Fruit fly (Drosophila melanogaster) whole organism, embryonic: ENCODE results near the gene AstA-R1.

Source experiments
- Ada2b ChIP-seq: fragments of 200-800 bp; sonication (Bioruptor generic); IDR thresholded peaks from 2 replicates; pipeline ENCODE4 v1.3.6; 2022; ENCODE audit warnings: missing biosample characterization, missing genetic modification characterization
- CG10147 ChIP-seq: fragments of 200-800 bp; sonication (Bioruptor generic); optimal IDR thresholded peaks from 2 replicates; lab custom pipeline; 2019; ENCODE audit warnings: missing biosample characterization, mild to moderate bottlenecking, missing genetic modification characterization, moderate library complexity
- CG12155 ChIP-seq: fragments of 200-800 bp; sonication (Bioruptor generic); optimal IDR thresholded peaks from 3 replicates; lab custom pipeline; 2016; ENCODE audit warnings: missing biosample characterization, missing genetic modification characterization
- CG12744 ChIP-seq: fragments of 200-800 bp; sonication (Bioruptor generic); optimal IDR thresholded peaks from 2 replicates; lab custom pipeline; 2016; ENCODE audit warnings: missing biosample characterization, missing genetic modification characterization
- CG15601 ChIP-seq: fragments of 200-800 bp; sonication (Bioruptor generic); optimal IDR thresholded peaks from 3 replicates; lab custom pipeline; 2019; ENCODE audit warnings: missing biosample characterization, mild to moderate bottlenecking, missing genetic modification characterization, moderate library complexity
- CG18764 ChIP-seq: fragments of 200-800 bp; sonication (Bioruptor generic); optimal IDR thresholded peaks from 3 replicates; lab custom pipeline; 2016; ENCODE audit warnings: missing biosample characterization, missing genetic modification characterization
- CG2889 ChIP-seq: fragments of 200-800 bp; sonication (Bioruptor generic); IDR thresholded peaks from 3 replicates; pipeline ENCODE4 v1.3.6; 2022; ENCODE audit warnings: missing biosample characterization, missing genetic modification characterization
- CG32532 ChIP-seq: fragments of 200-800 bp; sonication (Bioruptor generic); IDR thresholded peaks from 2 replicates; pipeline ENCODE4 v1.3.6; 2022; ENCODE audit warnings: missing biosample characterization, missing genetic modification characterization
- CG7839 ChIP-seq: fragments of 200-800 bp; sonication (Bioruptor generic); optimal IDR thresholded peaks from 3 replicates; lab custom pipeline; 2018; ENCODE audit warnings: missing biosample characterization, mild to moderate bottlenecking, missing genetic modification characterization, moderate library complexity
- CG8290 ChIP-seq, 3 experiments: fragments of 200-800 bp; sonication (Bioruptor generic); optimal IDR thresholded peaks; 2 replicates each; lab custom pipeline; 2016 to 2019; ENCODE audit warnings: missing biosample characterization in 3 of 3, missing genetic modification characterization in 3 of 3, mild to moderate bottlenecking in 2 of 3, moderate library complexity in 1 of 3
- CG8924 ChIP-seq: fragments of 200-800 bp; optimal IDR thresholded peaks from 3 replicates; lab custom pipeline; 2019; ENCODE audit warnings: missing biosample characterization, mild to moderate bottlenecking, missing genetic modification characterization, moderate library complexity
- CG9727 ChIP-seq: fragments of 200-800 bp; sonication (Bioruptor generic); optimal IDR thresholded peaks from 3 replicates; lab custom pipeline; 2017; ENCODE audit warnings: missing biosample characterization, mild to moderate bottlenecking, missing genetic modification characterization
- CG9932 ChIP-seq: fragments of 200-800 bp; sonication (Bioruptor generic); IDR thresholded peaks from 2 replicates; pipeline ENCODE4 v1.3.6; 2022; ENCODE audit warnings: missing biosample characterization, missing genetic modification characterization
- CTCF ChIP-seq: fragments of 200-800 bp; sonication (Bioruptor generic); optimal IDR thresholded peaks from 2 replicates; lab custom pipeline; 2017; ENCODE audit warnings: missing biosample characterization, mild to moderate bottlenecking, missing genetic modification characterization, moderate library complexity
- D ChIP-seq, 2 experiments: fragments of 200-800 bp in 1 of 2; fragments of >200 bp in 1 of 2; sonication (Bioruptor generic) in 1 of 2; optimal IDR thresholded peaks; 2 replicates in 1 of 2; 3 replicates in 1 of 2; lab custom pipeline; 2017; ENCODE audit warnings: mild to moderate bottlenecking in 1 of 2, missing biosample characterization in 1 of 2, missing genetic modification characterization in 1 of 2, missing genetic modification reagents in 1 of 2
- D19A ChIP-seq: fragments of 200-800 bp; optimal IDR thresholded peaks from 3 replicates; lab custom pipeline; 2019; ENCODE audit warnings: missing biosample characterization, mild to moderate bottlenecking, missing genetic modification characterization, moderate library complexity
- Dp ChIP-seq: fragments of 200-800 bp; sonication (Bioruptor generic); optimal IDR thresholded peaks from 2 replicates; lab custom pipeline; 2018; ENCODE audit warnings: missing biosample characterization, mild to moderate bottlenecking, missing genetic modification characterization, moderate library complexity
- Drgx ChIP-seq: fragments of 200-800 bp; sonication (Bioruptor generic); IDR thresholded peaks from 2 replicates; pipeline ENCODE4 v1.3.6; 2022; ENCODE audit warnings: missing biosample characterization, missing genetic modification characterization
- HHEX ChIP-seq: fragments of 200-800 bp; sonication (Bioruptor generic); optimal IDR thresholded peaks from 3 replicates; lab custom pipeline; 2017; ENCODE audit warnings: missing biosample characterization, mild to moderate bottlenecking, missing genetic modification characterization, missing genetic modification reagents
- Kr ChIP-seq: fragments of 200-800 bp; sonication (Bioruptor generic); optimal IDR thresholded peaks from 2 replicates; lab custom pipeline; 2017; ENCODE audit warnings: missing biosample characterization, mild to moderate bottlenecking, missing genetic modification characterization
- MBD-R2 ChIP-seq: fragments of 200-800 bp; sonication (Bioruptor generic); IDR thresholded peaks from 2 replicates; pipeline ENCODE4 v1.3.6; 2022; ENCODE audit warnings: missing biosample characterization, missing genetic modification characterization
- MTF-1 ChIP-seq: fragments of 200-800 bp; sonication (Bioruptor generic); optimal IDR thresholded peaks from 2 replicates; lab custom pipeline; 2018; ENCODE audit warnings: missing biosample characterization, mild to moderate bottlenecking, missing genetic modification characterization, borderline replicate concordance
- Med ChIP-seq: fragments of 200-800 bp; sonication (Bioruptor generic); peaks from one replicate; lab custom pipeline; 2016; ENCODE audit warnings: missing biosample characterization, missing genetic modification characterization, mild to moderate bottlenecking, inconsistent platforms, moderate library complexity
- Mrtf ChIP-seq: fragments of 200-800 bp; sonication (Bioruptor generic); IDR thresholded peaks from 3 replicates; pipeline ENCODE4 v1.3.6; 2022; ENCODE audit warnings: missing biosample characterization, missing genetic modification characterization
- Oli ChIP-seq: fragments of 200-800 bp; sonication (Bioruptor generic); optimal IDR thresholded peaks from 2 replicates; lab custom pipeline; 2018; ENCODE audit warnings: missing biosample characterization, mild to moderate bottlenecking, missing genetic modification characterization, moderate library complexity
- Opbp ChIP-seq: fragments of 200-800 bp; sonication (Bioruptor generic); IDR thresholded peaks from 3 replicates; pipeline ENCODE4 v1.3.6; 2022; ENCODE audit warnings: missing biosample characterization, missing genetic modification characterization; ENCODE audit not compliant: partially characterized antibody
- Sry-δ ChIP-seq: fragments of 200-800 bp; sonication (Bioruptor generic); optimal IDR thresholded peaks from 2 replicates; lab custom pipeline; 2016; ENCODE audit warnings: missing biosample characterization, missing genetic modification characterization
- Trl ChIP-seq, 3 experiments: fragments of >200 bp in 2 of 3; fragments of 200-800 bp in 1 of 3; sonication (Bioruptor generic) in 1 of 3; optimal IDR thresholded peaks; 2 replicates in 1 of 3; 3 replicates in 2 of 3; lab custom pipeline; 2016 to 2017; ENCODE audit warnings: missing biosample characterization in 1 of 3, missing genetic modification characterization in 1 of 3
- Xrp1 ChIP-seq: fragments of 200-800 bp; sonication (Bioruptor generic); IDR thresholded peaks from 2 replicates; pipeline ENCODE4 v1.3.6; 2022; ENCODE audit warnings: missing biosample characterization, missing genetic modification characterization
- ac ChIP-seq: fragments of 200-800 bp; sonication (Bioruptor generic); optimal IDR thresholded peaks from 3 replicates; lab custom pipeline; 2017; ENCODE audit warnings: missing biosample characterization, mild to moderate bottlenecking, missing genetic modification characterization
- amos ChIP-seq: fragments of 200-800 bp; sonication (Bioruptor generic); IDR thresholded peaks from 2 replicates; pipeline ENCODE4 v1.3.6; 2022; ENCODE audit warnings: missing biosample characterization, missing genetic modification characterization; ENCODE audit not compliant: partially characterized antibody
- bcd ChIP-seq: fragments of 200-800 bp; sonication (Bioruptor generic); optimal IDR thresholded peaks from 2 replicates; lab custom pipeline; 2017; ENCODE audit warnings: missing biosample characterization, mild to moderate bottlenecking, missing genetic modification characterization
- bowl ChIP-seq: fragments of 200-800 bp; sonication (Bioruptor generic); IDR thresholded peaks from 2 replicates; pipeline ENCODE4 v1.3.6; 2022; ENCODE audit warnings: missing biosample characterization, missing genetic modification characterization
- croc ChIP-seq: fragments of 200-800 bp; sonication (Bioruptor generic); conservative IDR thresholded peaks from 3 replicates; pipeline ENCODE4 v1.3.6; 2022; ENCODE audit warnings: missing biosample characterization, missing genetic modification characterization
- eve ChIP-seq, 2 experiments: fragments of >200 bp; optimal IDR thresholded peaks; 2 replicates each; lab custom pipeline; 2017; ENCODE audit warnings: missing biosample characterization in 2 of 2, missing genetic modification characterization in 2 of 2
- hth ChIP-seq: fragments of >200 bp; optimal IDR thresholded peaks from 2 replicates; lab custom pipeline; 2017; ENCODE audit warnings: inconsistent platforms
- lov ChIP-seq, 2 experiments: fragments of 200-800 bp in 1 of 2; fragments of >200 bp in 1 of 2; sonication (Bioruptor generic) in 1 of 2; IDR thresholded peaks in 1 of 2; optimal IDR thresholded peaks in 1 of 2; 2 replicates in 1 of 2; 3 replicates in 1 of 2; pipeline versions ENCODE4 v1.3.6 to Lab custom; 2017 to 2022; ENCODE audit warnings: missing biosample characterization in 1 of 2, missing genetic modification characterization in 1 of 2
- mirr ChIP-seq: fragments of 200-800 bp; sonication (Bioruptor generic); optimal IDR thresholded peaks from 3 replicates; lab custom pipeline; 2018; ENCODE audit warnings: missing biosample characterization, mild to moderate bottlenecking, missing genetic modification characterization
- nerfin-2 ChIP-seq: fragments of 200-800 bp; sonication (Bioruptor generic); IDR thresholded peaks from 2 replicates; pipeline ENCODE4 v1.3.6; 2022; ENCODE audit warnings: missing biosample characterization, missing genetic modification characterization; ENCODE audit not compliant: partially characterized antibody
- nmo ChIP-seq: fragments of 200-800 bp; sonication (Bioruptor generic); optimal IDR thresholded peaks from 2 replicates; lab custom pipeline; 2018; ENCODE audit warnings: missing biosample characterization, mild to moderate bottlenecking, missing genetic modification characterization, moderate library complexity
- peb ChIP-seq: fragments of 200-800 bp; sonication (Bioruptor generic); IDR thresholded peaks from 2 replicates; pipeline ENCODE4 v1.3.6; 2022; ENCODE audit warnings: missing biosample characterization, missing genetic modification characterization
- rib ChIP-seq: fragments of 200-800 bp; sonication (Bioruptor generic); IDR thresholded peaks from 2 replicates; pipeline ENCODE4 v1.3.6; 2022; ENCODE audit warnings: missing biosample characterization, missing genetic modification characterization
- sim ChIP-seq: fragments of 200-800 bp; sonication (Bioruptor generic); IDR thresholded peaks from 2 replicates; pipeline ENCODE4 v1.3.6; 2022; ENCODE audit warnings: missing biosample characterization, missing genetic modification characterization
- ssp ChIP-seq: fragments of 200-800 bp; sonication (Bioruptor generic); IDR thresholded peaks from 2 replicates; pipeline ENCODE4 v1.3.6; 2022; ENCODE audit warnings: missing biosample characterization, missing genetic modification characterization
- stc ChIP-seq: fragments of 200-800 bp; sonication (Bioruptor generic); IDR thresholded peaks from 2 replicates; pipeline ENCODE4 v1.3.6; 2022; ENCODE audit warnings: missing biosample characterization, missing genetic modification characterization
- tap ChIP-seq: fragments of 200-800 bp; optimal IDR thresholded peaks from 3 replicates; lab custom pipeline; 2019; ENCODE audit warnings: missing biosample characterization, mild to moderate bottlenecking, missing genetic modification characterization, moderate library complexity
- tgo ChIP-seq: fragments of 200-800 bp; sonication (Bioruptor generic); IDR thresholded peaks from 3 replicates; pipeline ENCODE4 v1.3.6; 2022; ENCODE audit warnings: missing biosample characterization, missing genetic modification characterization
- ttk ChIP-seq: fragments of 200-800 bp; sonication (Bioruptor generic); IDR thresholded peaks from 2 replicates; pipeline ENCODE4 v2.1.2; 2022; ENCODE audit warnings: missing biosample characterization, missing genetic modification characterization

The AstA-R1 gene

dm6 chrX:3693989-3694769 lies 119.8 kb downstream of the AstA-R1 start (continued):
- no peak for TF ChIP-seq nerfin-2
- no peak for TF ChIP-seq CG32532 (GFP tag; lab: Robert Waterston, UW)
- TF ChIP-seq croc (GFP tag; lab: Robert Waterston, UW) = no peak; the same call in 1 of the 3 replicates
- TF ChIP-seq nmo (GFP tag; lab: Kevin White, UChicago) = peak; percentile 76
- no peak for TF ChIP-seq CG12744 (GFP tag; lab: Kevin White, UChicago)
- TF ChIP-seq Trl (optimal IDR thresholded peaks at IDR 0.05; lab: Kevin White, UChicago) = peak; percentile 14 to 50
- TF ChIP-seq Trl (GFP tag; optimal IDR thresholded peaks at IDR 0.05; lab: Kevin White, UChicago) = no peak
- no peak for TF ChIP-seq CG2889 (GFP tag; lab: Robert Waterston, UW)
- peak; percentile 74 for TF ChIP-seq Oli (tag; lab: Kevin White, UChicago)
- TF ChIP-seq Dp (GFP tag; lab: Kevin White, UChicago) = no peak
- no peak for TF ChIP-seq peb (GFP tag; lab: Robert Waterston, UW)
- no peak for TF ChIP-seq ssp (GFP tag; lab: Robert Waterston, UW)
- peak; percentile 50; the same call in 2 of the 3 replicates for TF ChIP-seq tgo (GFP tag; lab: Robert Waterston, UW)
- peak; percentile 4; the same call in 1 of the 2 replicates for TF ChIP-seq Ada2b (GFP tag; lab: Robert Waterston, UW)
- no peak for TF ChIP-seq Mrtf (GFP tag; lab: Robert Waterston, UW)
- TF ChIP-seq CTCF (GFP tag; lab: Kevin White, UChicago) = no peak
- TF ChIP-seq Med (GFP tag; lab: Kevin White, UChicago) = peak; percentile 77
- TF ChIP-seq ttk = no peak
- TF ChIP-seq eve (GFP tag; optimal IDR thresholded peaks at IDR 0.05; lab: Kevin White, UChicago) = peak in 1 of 2 experiments; percentile 92
- peak; percentile 80 for TF ChIP-seq CG9727 (GFP tag; lab: Kevin White, UChicago)
- no peak for TF ChIP-seq amos
- peak; percentile 62 for TF ChIP-seq HHEX (GFP tag; lab: Kevin White, UChicago)
- TF ChIP-seq CG10147 (GFP tag; lab: Kevin White, UChicago) = no peak
- no peak for TF ChIP-seq MBD-R2 (GFP tag; lab: Robert Waterston, UW)
- TF ChIP-seq stc (GFP tag; lab: Robert Waterston, UW) = peak; percentile 40; the same call in 1 of the 2 replicates
- TF ChIP-seq Kr (GFP tag; lab: Kevin White, UChicago) = no peak
- TF ChIP-seq tap (tag; lab: Kevin White, UChicago) = peak; percentile 5
- TF ChIP-seq CG18764 = peak; percentile 3
- peak; percentile 55 for TF ChIP-seq bcd (GFP tag; lab: Kevin White, UChicago)
- no peak for TF ChIP-seq MTF-1 (GFP tag; lab: Kevin White, UChicago)
- no peak for TF ChIP-seq bowl
- peak; percentile 69 for TF ChIP-seq D19A (tag; lab: Kevin White, UChicago)
- no peak for TF ChIP-seq rib (GFP tag; lab: Robert Waterston, UW)
- TF ChIP-seq Drgx (GFP tag; lab: Robert Waterston, UW) = no peak
- no peak for TF ChIP-seq hth
- TF ChIP-seq Xrp1 (GFP tag; lab: Robert Waterston, UW) = peak; percentile 71
- peak; percentile 3 for TF ChIP-seq ac
- peak; percentile 15 for TF ChIP-seq CG12155 (GFP tag; lab: Kevin White, UChicago)
- peak; percentile 75 for TF ChIP-seq CG8924 (tag; lab: Kevin White, UChicago)
- TF ChIP-seq CG7839 (tag; lab: Kevin White, UChicago) = peak; percentile 74
- TF ChIP-seq CG8290 (GFP tag; optimal IDR thresholded peaks at IDR 0.05; lab: Kevin White, UChicago) = peak; percentile 23
- peak in 1 of 2 experiments; percentile 13 for TF ChIP-seq CG8290 (tag; optimal IDR thresholded peaks at IDR 0.05; lab: Kevin White, UChicago)
- no peak for TF ChIP-seq lov (optimal IDR thresholded peaks at IDR 0.05; lab: Kevin White, UChicago)
- no peak for TF ChIP-seq lov (GFP tag; IDR thresholded peaks at IDR 0.05; lab: Robert Waterston, UW)
- TF ChIP-seq Sry-δ (GFP tag; lab: Kevin White, UChicago) = peak; percentile 12
- no peak for TF ChIP-seq Opbp
- no peak for TF ChIP-seq D (optimal IDR thresholded peaks at IDR 0.05; lab: Kevin White, UChicago)
- TF ChIP-seq D (GFP tag; optimal IDR thresholded peaks at IDR 0.05; lab: Kevin White, UChicago) = peak; percentile 58
- TF ChIP-seq CG15601 (tag; lab: Kevin White, UChicago) = peak; percentile 59
- TF ChIP-seq CG9932 (GFP tag; lab: Robert Waterston, UW) = no peak
- TF ChIP-seq mirr (GFP tag; lab: Kevin White, UChicago) = no peak
- TF ChIP-seq sim (GFP tag; lab: Robert Waterston, UW) = no peak
